Worm (Caenorhabditis elegans) whole organism, L1 larva: ENCODE data around the gene moc-6.

ENCODE experiments used
- C04F5.9 ChIP-seq: sonication (generic microtip); optimal IDR thresholded peaks from 2 replicates; lab custom pipeline; 2016; ENCODE audit warnings: missing genetic modification characterization, missing compliant biosample characterization
- C16A3.4 ChIP-seq: fragments of 150-350 bp; optimal IDR thresholded peaks from 2 replicates; lab custom pipeline; 2014; ENCODE audit warnings: missing biosample characterization, missing genetic modification characterization
- F16B12.6 ChIP-seq: fragments of 150-350 bp; optimal IDR thresholded peaks from 2 replicates; lab custom pipeline; 2014; ENCODE audit warnings: missing biosample characterization, missing genetic modification characterization
- Y116A8C.19 ChIP-seq: sonication (generic microtip); optimal IDR thresholded peaks from 2 replicates; lab custom pipeline; 2016; ENCODE audit warnings: missing compliant biosample characterization, missing genetic modification characterization, borderline replicate concordance
- alr-1 ChIP-seq: fragments of 200-800 bp; sonication (Bioruptor generic); optimal IDR thresholded peaks from 2 replicates; lab custom pipeline; 2018; ENCODE audit warnings: borderline replicate concordance, mild to moderate bottlenecking, missing genetic modification characterization, missing compliant biosample characterization
- ama-1 ChIP-seq: fragments of 150-350 bp; optimal IDR thresholded peaks from 2 replicates; lab custom pipeline; 2014
- ceh-8 ChIP-seq: fragments of 200-800 bp; sonication (Bioruptor generic); optimal IDR thresholded peaks from 2 replicates; lab custom pipeline; 2018; ENCODE audit warnings: mild to moderate bottlenecking, missing genetic modification characterization, moderate library complexity, missing compliant biosample characterization
- ceh-82 ChIP-seq, 3 experiments: fragments of 150-350 bp in 1 of 3; sonication (generic microtip) in 2 of 3; optimal IDR thresholded peaks; 2 replicates each; lab custom pipeline; 2014 to 2017; ENCODE audit warnings: missing biosample characterization in 3 of 3, missing genetic modification characterization in 3 of 3
- efl-1 ChIP-seq, 4 experiments: fragments of 150-350 bp; optimal IDR thresholded peaks in 3 of 4; peaks in 1 of 4; 1 replicate in 1 of 4; 2 replicates in 3 of 4; lab custom pipeline; 2014; ENCODE audit warnings: missing biosample characterization in 2 of 4, missing genetic modification characterization in 2 of 4, missing genetic modification reagents in 2 of 4
- egl-27 ChIP-seq, 2 experiments: fragments of 150-350 bp in 1 of 2; sonication (generic microtip); optimal IDR thresholded peaks; 3 replicates each; lab custom pipeline; 2017 to 2018; ENCODE audit warnings: missing biosample characterization in 2 of 2, missing genetic modification characterization in 2 of 2, missing genetic modification reagents in 2 of 2
- fkh-10 ChIP-seq: sonication (generic microtip); optimal IDR thresholded peaks from 2 replicates; lab custom pipeline; 2017; ENCODE audit warnings: missing biosample characterization, missing genetic modification reagents, missing genetic modification characterization
- fkh-8 ChIP-seq: sonication (generic microtip); optimal IDR thresholded peaks from 2 replicates; lab custom pipeline; 2016; ENCODE audit warnings: mild to moderate bottlenecking, missing genetic modification characterization, missing compliant biosample characterization
- fos-1 ChIP-seq: fragments of 150-350 bp; optimal IDR thresholded peaks from 2 replicates; lab custom pipeline; 2014; ENCODE audit warnings: missing biosample characterization, missing genetic modification characterization
- grh-1 ChIP-seq: fragments of 200-800 bp; sonication (Bioruptor generic); IDR thresholded peaks from 2 replicates; pipeline ENCODE4 v1.3.6; 2022; ENCODE audit warnings: missing genetic modification reagents, missing genetic modification characterization, missing compliant biosample characterization
- hlh-17 ChIP-seq: fragments of 200-800 bp; sonication (Bioruptor generic); optimal IDR thresholded peaks from 2 replicates; lab custom pipeline; 2018; ENCODE audit warnings: missing genetic modification characterization, mild to moderate bottlenecking, missing compliant biosample characterization, moderate library complexity, borderline replicate concordance
- hlh-4 ChIP-seq: sonication (generic microtip); optimal IDR thresholded peaks from 2 replicates; lab custom pipeline; 2016; ENCODE audit warnings: mild to moderate bottlenecking, missing genetic modification characterization, missing compliant biosample characterization
- hpl-2 ChIP-seq: fragments of 150-350 bp; optimal IDR thresholded peaks from 2 replicates; lab custom pipeline; 2014; ENCODE audit warnings: missing biosample characterization, missing genetic modification reagents, missing genetic modification characterization
- isw-1 ChIP-seq: fragments of 200-800 bp; sonication (Bioruptor generic); IDR thresholded peaks from 2 replicates; pipeline ENCODE4 v1.3.6; 2022; ENCODE audit warnings: missing genetic modification characterization, missing compliant biosample characterization
- lin-14 ChIP-seq: fragments of 200-800 bp; sonication (Bioruptor generic); optimal IDR thresholded peaks from 2 replicates; lab custom pipeline; 2018; ENCODE audit warnings: mild to moderate bottlenecking, missing genetic modification characterization, moderate library complexity, missing compliant biosample characterization
- mab-9 ChIP-seq: fragments of 200-800 bp; sonication (Bioruptor generic); IDR thresholded peaks from 2 replicates; pipeline ENCODE4 v1.3.6; 2022; ENCODE audit warnings: missing genetic modification reagents, missing genetic modification characterization, missing compliant biosample characterization
- mdl-1 ChIP-seq, 2 experiments: fragments of 150-350 bp; optimal IDR thresholded peaks; 2 replicates each; lab custom pipeline; 2014 to 2017; ENCODE audit warnings: missing biosample characterization in 2 of 2, missing genetic modification characterization in 2 of 2, inconsistent platforms in 1 of 2
- nhr-20 ChIP-seq: sonication (generic microtip); optimal IDR thresholded peaks from 2 replicates; lab custom pipeline; 2016; ENCODE audit warnings: mild to moderate bottlenecking, missing genetic modification characterization, missing compliant biosample characterization
- nhr-237 ChIP-seq: fragments of 150-350 bp; optimal IDR thresholded peaks from 2 replicates; lab custom pipeline; 2014; ENCODE audit warnings: missing biosample characterization, missing genetic modification characterization
- nhr-47 ChIP-seq: sonication (generic microtip); optimal IDR thresholded peaks from 2 replicates; lab custom pipeline; 2016; ENCODE audit warnings: mild to moderate bottlenecking, missing genetic modification characterization, moderate library complexity, missing compliant biosample characterization
- nhr-71 ChIP-seq: sonication (generic microtip); optimal IDR thresholded peaks from 2 replicates; lab custom pipeline; 2016; ENCODE audit warnings: mild to moderate bottlenecking, missing genetic modification characterization, moderate library complexity, missing compliant biosample characterization
- nhr-76 ChIP-seq: sonication (generic microtip); optimal IDR thresholded peaks from 2 replicates; lab custom pipeline; 2017; ENCODE audit warnings: missing biosample characterization, missing genetic modification characterization
- nhr-77 ChIP-seq: fragments of 150-350 bp; optimal IDR thresholded peaks from 2 replicates; lab custom pipeline; 2014; ENCODE audit warnings: missing biosample characterization, missing genetic modification characterization
- nhr-85 ChIP-seq: sonication (generic microtip); peaks from one replicate; lab custom pipeline; 2016; ENCODE audit warnings: missing genetic modification characterization, inconsistent platforms, missing compliant biosample characterization
- nhr-90 ChIP-seq: sonication (generic microtip); optimal IDR thresholded peaks from 2 replicates; lab custom pipeline; 2016; ENCODE audit warnings: mild to moderate bottlenecking, missing genetic modification characterization, missing compliant biosample characterization; ENCODE audit not compliant: poor library complexity
- pax-3 ChIP-seq: fragments of 200-800 bp; sonication (Bioruptor generic); optimal IDR thresholded peaks from 2 replicates; lab custom pipeline; 2018; ENCODE audit warnings: mild to moderate bottlenecking, missing genetic modification characterization, moderate library complexity, missing compliant biosample characterization
- pqm-1 ChIP-seq: sonication (generic microtip); optimal IDR thresholded peaks from 3 replicates; lab custom pipeline; 2017; ENCODE audit warnings: missing biosample characterization, missing genetic modification characterization
- snpc-4 ChIP-seq: fragments of 150-350 bp; optimal IDR thresholded peaks from 2 replicates; lab custom pipeline; 2014; ENCODE audit warnings: missing biosample characterization, missing genetic modification characterization
- snu-23 ChIP-seq: sonication (generic microtip); optimal IDR thresholded peaks from 2 replicates; lab custom pipeline; 2016; ENCODE audit warnings: missing genetic modification characterization, missing compliant biosample characterization
- sox-4 ChIP-seq: sonication (generic microtip); optimal IDR thresholded peaks from 2 replicates; lab custom pipeline; 2016; ENCODE audit warnings: missing genetic modification characterization, missing compliant biosample characterization
- sptf-1 ChIP-seq: fragments of 150-350 bp; optimal IDR thresholded peaks from 2 replicates; lab custom pipeline; 2014; ENCODE audit warnings: missing biosample characterization, missing genetic modification characterization
- sup-37 ChIP-seq: fragments of 200-800 bp; sonication (Bioruptor generic); optimal IDR thresholded peaks from 2 replicates; lab custom pipeline; 2018; ENCODE audit warnings: mild to moderate bottlenecking, missing genetic modification characterization, missing compliant biosample characterization
- tlp-1 ChIP-seq: fragments of 150-350 bp; optimal IDR thresholded peaks from 2 replicates; lab custom pipeline; 2014; ENCODE audit warnings: missing biosample characterization, missing genetic modification characterization
- unc-130 ChIP-seq: fragments of 150-350 bp; optimal IDR thresholded peaks from 2 replicates; lab custom pipeline; 2017; ENCODE audit warnings: missing biosample characterization, missing genetic modification characterization, inconsistent platforms
- unc-30 ChIP-seq: sonication (generic microtip); optimal IDR thresholded peaks from 2 replicates; lab custom pipeline; 2017; ENCODE audit warnings: missing biosample characterization, missing genetic modification characterization
- unc-62 ChIP-seq: fragments of 150-350 bp; optimal IDR thresholded peaks from 2 replicates; lab custom pipeline; 2014; ENCODE audit warnings: missing biosample characterization, missing genetic modification reagents, missing genetic modification characterization
- unc-98 ChIP-seq: fragments of 200-800 bp; sonication (Bioruptor generic); IDR thresholded peaks from 2 replicates; pipeline ENCODE4 v1.3.6; 2022; ENCODE audit warnings: missing genetic modification characterization, missing compliant biosample characterization
- vab-15 ChIP-seq: sonication (generic microtip); optimal IDR thresholded peaks from 2 replicates; lab custom pipeline; 2017; ENCODE audit warnings: missing genotype, mild to moderate bottlenecking, missing genetic modification characterization, missing compliant biosample characterization
- xbp-1 ChIP-seq: sonication (generic microtip); optimal IDR thresholded peaks from 2 replicates; lab custom pipeline; 2016; ENCODE audit warnings: missing genetic modification characterization, missing compliant biosample characterization
- zag-1 ChIP-seq: fragments of 150-350 bp; optimal IDR thresholded peaks from 2 replicates; lab custom pipeline; 2014; ENCODE audit warnings: missing biosample characterization, missing genetic modification characterization
- ztf-11 ChIP-seq, 2 experiments: sonication (generic microtip); optimal IDR thresholded peaks; 2 replicates each; lab custom pipeline; 2016 to 2017; ENCODE audit warnings: missing genetic modification characterization in 2 of 2, missing biosample characterization in 1 of 2, missing compliant biosample characterization in 1 of 2

moc-6 gene

ce11 chrIII:5227831-5228467 lies 32.2 kb downstream of the moc-6 start, which contains the start of the genes C34E10.12, C34E10.10 and atp-2 (continued):
- TF ChIP-seq unc-30 (tag; lab: Kevin White, UChicago) (no peak), C16A3.4 (peak; percentile 97), unc-62 (GFP tag; lab: Kevin White, UChicago) (no peak), unc-130 (tag; lab: Kevin White, UChicago) (peak; percentile 87), tlp-1 (tag; lab: Kevin White, UChicago) (no peak), ztf-11 (tag; optimal IDR thresholded peaks at IDR 0.05; lab: Kevin White, UChicago) (peak in 1 of 2 experiments; percentile 52), nhr-237 (tag; lab: Kevin White, UChicago) (peak; percentile 67), xbp-1 (peak; percentile 88), fos-1 (peak; percentile 65), fkh-10 (peak; percentile 60), F16B12.6 (tag; lab: Kevin White, UChicago) (peak; percentile 55), nhr-90 (tag; lab: Kevin White, UChicago) (peak; percentile 85), egl-27 (tag; optimal IDR thresholded peaks at IDR 0.05; lab: Kevin White, UChicago) (no peak), snu-23 (GFP tag; lab: Kevin White, UChicago) (peak; percentile 95), vab-15 (tag; lab: Kevin White, UChicago) (no peak), ceh-8 (GFP tag; lab: Kevin White, UChicago) (peak; percentile 59), nhr-77 (tag; lab: Kevin White, UChicago) (peak; percentile 82), mab-9 (GFP tag; lab: Robert Waterston, UW) (peak; percentile 38; the same call in 1 of the 2 replicates), mdl-1 (tag; optimal IDR thresholded peaks at IDR 0.05; lab: Kevin White, UChicago) (peak in 1 of 2 experiments; percentile 66), grh-1 (GFP tag; lab: Robert Waterston, UW) (peak; percentile 52; the same call in 1 of the 2 replicates), nhr-76 (tag; lab: Kevin White, UChicago) (no peak), Y116A8C.19 (tag; lab: Kevin White, UChicago) (no peak), nhr-20 (tag; lab: Kevin White, UChicago) (peak; percentile 94), snpc-4 (tag; lab: Kevin White, UChicago) (peak; percentile 46), zag-1 (tag; lab: Kevin White, UChicago) (no peak), isw-1 (GFP tag; lab: Robert Waterston, UW) (peak; percentile 90), hpl-2 (GFP tag; lab: Kevin White, UChicago) (peak; percentile 81), nhr-47 (peak; percentile 89), alr-1 (tag; lab: Kevin White, UChicago) (no peak), pax-3 (tag; lab: Kevin White, UChicago) (peak; percentile 63), nhr-85 (tag; lab: Kevin White, UChicago) (peak; percentile 93), sup-37 (GFP tag; lab: Kevin White, UChicago) (no peak), lin-14 (GFP tag; lab: Kevin White, UChicago) (peak; percentile 90), sptf-1 (tag; lab: Kevin White, UChicago) (no peak), hlh-17 (GFP tag; lab: Kevin White, UChicago) (no peak), sox-4 (tag; lab: Kevin White, UChicago) (peak; percentile 48)

- no peak for TF ChIP-seq ceh-82 (tag; optimal IDR thresholded peaks at IDR 0.05; lab: Kevin White, UChicago)
- no peak for TF ChIP-seq mdl-1 (tag; optimal IDR thresholded peaks at IDR 0.05; lab: Kevin White, UChicago)
- no peak for TF ChIP-seq nhr-20 (tag; lab: Kevin White, UChicago)
- TF ChIP-seq C04F5.9: no peak
- TF ChIP-seq snpc-4 (tag; lab: Kevin White, UChicago): no peak
- no peak for TF ChIP-seq hlh-4 (tag; lab: Kevin White, UChicago)
- TF ChIP-seq unc-130 (tag; lab: Kevin White, UChicago): no peak
- no peak for TF ChIP-seq efl-1 (optimal IDR thresholded peaks at IDR 0.05; lab: Kevin White, UChicago)
- peak in 1 of 2 experiments; percentile 90 for TF ChIP-seq efl-1 (GFP tag; optimal IDR thresholded peaks at IDR 0.05 in 1 of 2; lab: Kevin White, UChicago)
- TF ChIP-seq pqm-1 (tag; lab: Kevin White, UChicago): no peak
- no peak for TF ChIP-seq hlh-17 (GFP tag; lab: Kevin White, UChicago)
- no peak for TF ChIP-seq fkh-8 (tag; lab: Kevin White, UChicago)
- no peak for TF ChIP-seq sup-37 (GFP tag; lab: Kevin White, UChicago)
- no peak for TF ChIP-seq unc-98 (GFP tag; lab: Robert Waterston, UW)
- no peak for TF ChIP-seq nhr-71 (tag; lab: Kevin White, UChicago)
- peak; percentile 20 for TF ChIP-seq ama-1 (lab: Kevin White, UChicago)
These were observed 33.0 kb downstream of the moc-6 start for ce11 chrIII:5228839-5229238.
